Fruit fly (Drosophila melanogaster): Measurements from ENCODE around the gene Srp54.

The Srp54 gene

DNA sequence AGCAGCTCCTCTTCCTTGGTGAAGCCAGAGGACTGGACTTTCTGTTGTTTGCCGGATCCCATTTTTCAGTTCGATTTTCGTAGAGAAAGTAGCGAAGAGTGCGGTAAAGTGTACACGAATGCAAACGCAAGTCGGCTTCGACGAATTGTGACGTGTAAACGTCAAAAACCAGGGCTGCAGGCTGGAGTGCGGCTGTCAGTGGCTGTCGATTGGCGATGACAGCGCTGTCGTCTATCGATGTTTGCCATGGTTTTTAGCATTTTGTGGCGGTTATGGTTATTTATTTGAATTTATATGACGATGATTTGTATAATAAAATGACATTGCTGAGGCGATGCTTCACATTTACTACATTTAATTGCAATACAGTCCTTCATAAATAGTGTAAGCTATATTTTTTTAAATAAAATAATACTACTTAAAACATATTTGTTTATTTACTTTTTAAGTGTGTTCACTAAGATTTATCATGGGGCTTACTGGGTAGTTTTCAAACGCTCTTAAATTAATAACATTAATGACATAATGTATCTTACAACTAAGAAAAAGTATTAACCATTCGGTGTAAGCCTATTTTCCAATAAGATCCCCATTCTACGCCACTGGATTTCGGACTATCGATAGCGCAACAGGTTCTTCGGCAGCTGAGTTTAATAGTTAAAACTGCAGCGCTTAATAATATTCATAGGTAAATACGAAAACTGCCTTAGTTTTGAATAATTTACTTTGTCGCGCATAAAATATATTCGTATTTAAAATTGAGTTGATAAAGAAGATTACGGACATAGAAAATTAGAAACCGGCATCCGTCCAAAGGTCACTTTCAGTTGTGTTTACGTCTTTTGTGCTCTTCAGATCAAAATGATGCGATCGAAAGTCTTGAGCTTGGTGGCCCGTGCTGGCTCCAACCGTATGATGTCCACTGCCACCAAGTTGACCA lies 5.6 kb downstream of the Srp54 start, which contains the start of the genes CG5885 and CG4598:
Gene CG5885 (minus strand): TSS at position 311 of the 940 bp plus-strand sequence.
Gene CG4598 (plus strand): TSS at position 599 of the 940 bp plus-strand sequence.
- TF ChIP-seq CG9705 (GFP tag; optimal IDR thresholded peaks at IDR 0.05) (peak; percentile 31), ey (GFP tag; optimal IDR thresholded peaks at IDR 0.05) (peak; percentile 57), OdsH (GFP tag; optimal IDR thresholded peaks at IDR 0.05) (peak; percentile 75), br (GFP tag; optimal IDR thresholded peaks at IDR 0.05) (peak; percentile 55), Hr78 (GFP tag; optimal IDR thresholded peaks at IDR 0.05) (no peak), psq (GFP tag; optimal IDR thresholded peaks at IDR 0.05) (peak; percentile 61), foxo (GFP tag; optimal IDR thresholded peaks at IDR 0.05) (peak in 1 of 2 experiments; percentile 83), dmrt93B (GFP tag; optimal IDR thresholded peaks at IDR 0.05) (peak; percentile 19), Rel (GFP tag; optimal IDR thresholded peaks at IDR 0.05) (no peak), Rel (tag; optimal IDR thresholded peaks at IDR 0.05) (no peak), N (GFP tag; optimal IDR thresholded peaks at IDR 0.05) (no peak), dsf (GFP tag; optimal IDR thresholded peaks at IDR 0.05; ENCODE audit: borderline replicate concordance) (peak; percentile 28), GATAd (GFP tag; optimal IDR thresholded peaks at IDR 0.05) (no peak), fru (GFP tag; optimal IDR thresholded peaks at IDR 0.05) (peak; percentile 79), Abd-B (GFP tag; optimal IDR thresholded peaks at IDR 0.05) (no peak), CrebA (GFP tag; optimal IDR thresholded peaks at IDR 0.05; ENCODE audit: borderline replicate concordance) (peak; percentile 97), h (GFP tag; optimal IDR thresholded peaks at IDR 0.05) (peak; percentile 70), Dif (GFP tag; optimal IDR thresholded peaks at IDR 0.05; ENCODE audit: partially characterized antibody) (peak; percentile 45), Hr83 (GFP tag; optimal IDR thresholded peaks at IDR 0.05; ENCODE audit: poor library complexity, severe bottlenecking) (peak; percentile 56), Hnf4 (GFP tag; optimal IDR thresholded peaks at IDR 0.05) (peak; percentile 86), dl (GFP tag; optimal IDR thresholded peaks at IDR 0.05; ENCODE audit: insufficient read depth in 1 of 2, partially characterized antibody in 2 of 2) (peak in 1 of 2 experiments; percentile 5), Sp1 (GFP tag; optimal IDR thresholded peaks at IDR 0.05) (peak; percentile 68), Jra (GFP tag; optimal IDR thresholded peaks at IDR 0.05) (peak; percentile 70), jim (GFP tag; optimal IDR thresholded peaks at IDR 0.05) (no peak), CG32264 (GFP tag; optimal IDR thresholded peaks at IDR 0.05) (no peak), woc (GFP tag; optimal IDR thresholded peaks at IDR 0.05) (peak; percentile 36), pan (optimal IDR thresholded peaks at IDR 0.05) (no peak), brk (GFP tag; optimal IDR thresholded peaks at IDR 0.05) (no peak), usp (GFP tag; optimal IDR thresholded peaks at IDR 0.05) (no peak), rgr (GFP tag; optimal IDR thresholded peaks at IDR 0.05) (peak; percentile 61), Mio (GFP tag; optimal IDR thresholded peaks at IDR 0.05) (no peak), sv (GFP tag; optimal IDR thresholded peaks at IDR 0.05) (peak; percentile 47), sage (GFP tag; optimal IDR thresholded peaks at IDR 0.05) (peak; percentile 56), HLH106 (tag; optimal IDR thresholded peaks at IDR 0.05) (peak; percentile 68)

DNA sequence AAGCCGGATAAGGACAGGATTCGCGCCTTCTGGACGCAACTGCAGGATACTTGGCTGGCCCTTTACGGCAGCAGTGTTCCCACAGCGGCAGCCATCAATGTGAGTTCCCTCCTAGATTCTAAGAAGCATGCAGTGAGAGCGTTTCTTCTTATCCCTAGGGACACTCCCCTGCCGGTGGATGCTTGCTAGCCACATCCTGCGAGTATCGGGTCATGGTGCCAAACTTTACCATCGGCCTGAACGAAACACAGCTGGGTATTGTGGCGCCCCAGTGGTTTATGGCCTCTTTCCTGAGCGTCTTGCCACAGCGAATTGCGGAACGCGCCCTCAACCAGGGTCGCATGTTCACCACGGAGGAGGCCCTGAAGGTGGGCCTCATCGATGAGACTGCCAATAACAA lies 6.5 kb downstream of the Srp54 start:
- TF ChIP-seq br (GFP tag; optimal IDR thresholded peaks at IDR 0.05) (no peak), Dif (GFP tag; optimal IDR thresholded peaks at IDR 0.05; ENCODE audit: partially characterized antibody) (no peak), dmrt93B (GFP tag; optimal IDR thresholded peaks at IDR 0.05) (no peak), HLH106 (tag; optimal IDR thresholded peaks at IDR 0.05) (no peak), h (GFP tag; optimal IDR thresholded peaks at IDR 0.05) (no peak), Myc (optimal IDR thresholded peaks at IDR 0.05) (no peak), dsf (GFP tag; optimal IDR thresholded peaks at IDR 0.05; ENCODE audit: borderline replicate concordance) (no peak), tai (GFP tag; optimal IDR thresholded peaks at IDR 0.05) (no peak), Vsx2 (GFP tag; optimal IDR thresholded peaks at IDR 0.05; ENCODE audit: partially characterized antibody) (no peak), Hnf4 (GFP tag; optimal IDR thresholded peaks at IDR 0.05) (no peak), Hr78 (GFP tag; optimal IDR thresholded peaks at IDR 0.05) (no peak)
